Worm (Caenorhabditis elegans): ENCODE results near the gene ZK669.2.

The ZK669.2 gene

ce11 chrII:7938078-7938477, at the start of gene ZK669.2:
Gene ZK669.2, minus strand, starts transcription at chrII:7938178.
- TF ChIP-seq ama-1 (optimal IDR thresholded peaks at IDR 0.05) (no peak), hmbx-1 (tag; optimal IDR thresholded peaks at IDR 0.05) (no peak), scrt-1 (GFP tag; IDR thresholded peaks at IDR 0.05) (no peak), flt-1 (GFP tag; IDR thresholded peaks at IDR 0.05) (no peak), ets-7 (tag; optimal IDR thresholded peaks at IDR 0.05) (no peak), aly-1 (tag; optimal IDR thresholded peaks at IDR 0.05) (no peak), hnd-1 (tag; optimal IDR thresholded peaks at IDR 0.05) (no peak), sea-1 (GFP tag; conservative IDR thresholded peaks at IDR 0.05) (no peak)

DNA sequence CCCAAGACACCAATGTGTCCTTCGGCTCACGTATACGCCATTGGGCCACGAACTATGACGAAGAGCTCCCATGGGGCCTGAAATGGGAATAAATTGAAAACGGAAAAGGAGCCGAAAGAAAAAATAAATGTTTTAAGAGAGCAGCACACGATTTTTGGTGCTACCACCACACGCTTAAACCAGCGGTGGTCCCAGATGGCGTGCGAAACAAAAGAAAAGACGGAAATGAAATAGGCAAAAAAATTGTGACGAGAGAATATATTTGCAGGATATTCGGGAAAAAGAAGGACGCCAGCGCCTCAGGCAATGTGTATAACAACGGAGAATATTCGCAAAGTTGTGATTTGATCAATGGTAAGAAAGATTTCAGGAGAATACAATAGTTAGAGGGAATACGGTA, 49.0 kb upstream of the ZK669.2 start:
- no peak for TF ChIP-seq hmbx-1 (tag; optimal IDR thresholded peaks at IDR 0.05)
- TF ChIP-seq sea-1 (GFP tag; conservative IDR thresholded peaks at IDR 0.05): no peak
- TF ChIP-seq ama-1 (optimal IDR thresholded peaks at IDR 0.05): no peak
- TF ChIP-seq tbx-37 (GFP tag; conservative IDR thresholded peaks at IDR 0.05): no peak
- TF ChIP-seq ceh-36 (tag; optimal IDR thresholded peaks at IDR 0.05): no peak
- no peak for TF ChIP-seq flt-1 (GFP tag; IDR thresholded peaks at IDR 0.05)
- TF ChIP-seq scrt-1 (GFP tag; IDR thresholded peaks at IDR 0.05): no peak
- no peak for TF ChIP-seq pes-1 (GFP tag; IDR thresholded peaks at IDR 0.05)

DNA sequence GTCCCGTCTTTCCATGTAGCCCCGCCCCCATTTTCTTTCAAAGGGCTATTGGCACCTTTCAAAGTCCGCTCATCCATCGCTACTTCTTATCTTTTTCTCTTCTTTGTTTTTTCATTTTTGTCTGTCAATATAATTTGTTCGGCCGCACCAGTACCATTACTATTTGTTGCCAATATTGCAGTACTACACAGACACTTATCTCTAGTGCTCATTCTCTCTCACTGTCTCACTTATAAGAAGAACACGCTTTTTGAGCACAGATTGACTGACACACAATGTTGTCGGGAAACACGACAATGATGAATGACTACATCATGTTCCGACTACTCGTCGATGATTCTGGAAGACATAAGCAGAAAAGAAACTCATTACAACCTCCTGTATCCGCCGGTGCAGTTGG, 47.1 kb upstream of the ZK669.2 start:
- no peak for TF ChIP-seq flt-1 (GFP tag; IDR thresholded peaks at IDR 0.05)
- no peak for TF ChIP-seq sea-1 (GFP tag; conservative IDR thresholded peaks at IDR 0.05)
- no peak for TF ChIP-seq hmbx-1 (tag; optimal IDR thresholded peaks at IDR 0.05)
- TF ChIP-seq F13C5.2 (tag; optimal IDR thresholded peaks at IDR 0.05): no peak
- TF ChIP-seq ama-1 (optimal IDR thresholded peaks at IDR 0.05): no peak
- TF ChIP-seq scrt-1 (GFP tag; IDR thresholded peaks at IDR 0.05): no peak
- no peak for TF ChIP-seq pes-1 (GFP tag; IDR thresholded peaks at IDR 0.05)
- TF ChIP-seq ceh-13 (GFP tag; optimal IDR thresholded peaks at IDR 0.05): no peak
- no peak for TF ChIP-seq aly-1 (tag; optimal IDR thresholded peaks at IDR 0.05)
- no peak for TF ChIP-seq ets-7 (tag; optimal IDR thresholded peaks at IDR 0.05)
- TF ChIP-seq tra-4 (tag; optimal IDR thresholded peaks at IDR 0.05): no peak

DNA sequence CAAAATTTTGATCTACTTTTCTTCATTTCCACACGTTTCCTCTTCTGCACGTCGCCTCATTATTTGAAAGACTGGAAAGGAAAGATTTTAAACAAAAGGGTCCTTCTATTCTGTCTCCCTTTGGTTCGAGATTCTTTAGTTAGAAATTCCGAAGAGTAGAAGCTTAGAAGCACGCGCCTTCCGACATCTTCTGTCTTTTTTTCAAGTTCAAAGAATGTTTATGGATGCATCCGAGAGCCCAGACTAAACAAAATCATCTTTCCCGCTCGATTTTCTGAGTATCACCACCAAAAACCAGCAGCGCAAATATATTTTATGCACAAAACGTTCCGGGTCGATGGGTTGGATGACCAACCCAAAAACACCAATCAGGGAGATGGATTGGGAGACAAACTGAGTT, 46.1 kb upstream of the ZK669.2 start:
- TF ChIP-seq flt-1 (GFP tag; IDR thresholded peaks at IDR 0.05): no peak
- no peak for TF ChIP-seq tra-4 (tag; optimal IDR thresholded peaks at IDR 0.05)
- no peak for TF ChIP-seq tbx-37 (GFP tag; conservative IDR thresholded peaks at IDR 0.05)
- TF ChIP-seq hnd-1 (tag; optimal IDR thresholded peaks at IDR 0.05): no peak
- no peak for TF ChIP-seq aly-1 (tag; optimal IDR thresholded peaks at IDR 0.05)
- TF ChIP-seq scrt-1 (GFP tag; IDR thresholded peaks at IDR 0.05): no peak
- TF ChIP-seq ets-7 (tag; optimal IDR thresholded peaks at IDR 0.05): no peak
- no peak for TF ChIP-seq sea-1 (GFP tag; conservative IDR thresholded peaks at IDR 0.05)
- no peak for TF ChIP-seq hmg-4 (GFP tag; optimal IDR thresholded peaks at IDR 0.05)
- no peak for TF ChIP-seq ama-1 (optimal IDR thresholded peaks at IDR 0.05)
- no peak for TF ChIP-seq pes-1 (GFP tag; IDR thresholded peaks at IDR 0.05)
- no peak for TF ChIP-seq B0310.2 (tag; optimal IDR thresholded peaks at IDR 0.05)
- TF ChIP-seq F13C5.2 (tag; optimal IDR thresholded peaks at IDR 0.05): no peak

ce11 chrII:7983454-7983853, 45.5 kb upstream of the ZK669.2 start:
- TF ChIP-seq F13C5.2 (tag; optimal IDR thresholded peaks at IDR 0.05): no peak
- no peak for TF ChIP-seq scrt-1 (GFP tag; IDR thresholded peaks at IDR 0.05)
- TF ChIP-seq hmg-4 (GFP tag; optimal IDR thresholded peaks at IDR 0.05): no peak
- TF ChIP-seq tbx-37 (GFP tag; conservative IDR thresholded peaks at IDR 0.05): no peak
- TF ChIP-seq ceh-36 (tag; optimal IDR thresholded peaks at IDR 0.05): no peak
- TF ChIP-seq aly-1 (tag; optimal IDR thresholded peaks at IDR 0.05): no peak
- no peak for TF ChIP-seq hmbx-1 (tag; optimal IDR thresholded peaks at IDR 0.05)
- TF ChIP-seq ama-1 (optimal IDR thresholded peaks at IDR 0.05): no peak

- TF ChIP-seq F13C5.2 (tag; optimal IDR thresholded peaks at IDR 0.05) (no peak), hmg-4 (GFP tag; optimal IDR thresholded peaks at IDR 0.05) (no peak), ama-1 (optimal IDR thresholded peaks at IDR 0.05) (no peak), ceh-13 (GFP tag; optimal IDR thresholded peaks at IDR 0.05) (no peak), pes-1 (GFP tag; IDR thresholded peaks at IDR 0.05) (no peak), hmbx-1 (tag; optimal IDR thresholded peaks at IDR 0.05) (no peak), flt-1 (GFP tag; IDR thresholded peaks at IDR 0.05) (no peak), tbx-11 (GFP tag; IDR thresholded peaks at IDR 0.05) (no peak), hnd-1 (tag; optimal IDR thresholded peaks at IDR 0.05) (no peak), B0310.2 (tag; optimal IDR thresholded peaks at IDR 0.05) (no peak), scrt-1 (GFP tag; IDR thresholded peaks at IDR 0.05) (no peak)
These were observed 43.1 kb upstream of the ZK669.2 start for ce11 chrII:7981084-7981483.

DNA sequence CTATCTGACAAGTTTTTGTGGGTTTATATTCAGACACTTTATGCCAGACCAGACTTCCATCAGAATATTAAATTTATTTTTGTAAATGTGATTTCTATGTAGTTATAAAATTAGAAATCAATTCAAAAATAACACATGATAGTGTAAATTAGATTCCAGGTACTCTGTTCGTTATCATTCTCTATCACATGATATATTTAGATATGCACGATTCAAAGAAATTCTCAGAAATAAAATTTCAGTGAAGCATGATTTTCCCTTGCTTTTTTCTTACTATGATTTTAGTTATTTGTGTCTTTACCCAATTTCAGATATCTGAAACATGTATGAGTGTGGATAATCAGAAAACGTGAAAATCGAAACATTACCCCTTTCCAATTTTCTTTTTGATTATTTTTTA, 39.5 kb upstream of the ZK669.2 start:
- TF ChIP-seq pes-1 (GFP tag; IDR thresholded peaks at IDR 0.05) (no peak), scrt-1 (GFP tag; IDR thresholded peaks at IDR 0.05) (no peak), sea-1 (GFP tag; conservative IDR thresholded peaks at IDR 0.05) (no peak), tra-4 (tag; optimal IDR thresholded peaks at IDR 0.05) (no peak), hmg-4 (GFP tag; optimal IDR thresholded peaks at IDR 0.05) (no peak), hnd-1 (tag; optimal IDR thresholded peaks at IDR 0.05) (no peak), B0310.2 (tag; optimal IDR thresholded peaks at IDR 0.05) (no peak), F13C5.2 (tag; optimal IDR thresholded peaks at IDR 0.05) (no peak), ets-7 (tag; optimal IDR thresholded peaks at IDR 0.05) (no peak), ama-1 (optimal IDR thresholded peaks at IDR 0.05) (no peak), aly-1 (tag; optimal IDR thresholded peaks at IDR 0.05) (no peak), tbx-11 (GFP tag; IDR thresholded peaks at IDR 0.05) (no peak), flt-1 (GFP tag; IDR thresholded peaks at IDR 0.05) (no peak), ceh-13 (GFP tag; optimal IDR thresholded peaks at IDR 0.05) (no peak), ceh-36 (tag; optimal IDR thresholded peaks at IDR 0.05) (no peak), tbx-37 (GFP tag; conservative IDR thresholded peaks at IDR 0.05) (no peak), hmbx-1 (tag; optimal IDR thresholded peaks at IDR 0.05) (no peak)

- TF ChIP-seq pes-1 (GFP tag; IDR thresholded peaks at IDR 0.05) (no peak), F13C5.2 (tag; optimal IDR thresholded peaks at IDR 0.05) (no peak), tra-4 (tag; optimal IDR thresholded peaks at IDR 0.05) (no peak), hnd-1 (tag; optimal IDR thresholded peaks at IDR 0.05) (no peak)
These were observed 38.3 kb upstream of the ZK669.2 start, which contains the start of gene DH11.5 for ce11 chrII:7976308-7976707. Gene DH11.5, plus strand, starts transcription at chrII:7976608.
